Fruit fly (Drosophila melanogaster): ENCODE measurements around the gene CG42747.

CG42747 gene

dm6 chr3L:6400062-6400750, at the start of gene CG42747:
Gene CG42747 (plus strand): TSS chr3L:6400590.
- TF ChIP-seq psq (optimal IDR thresholded peaks at IDR 0.05), result no peak
- TF ChIP-seq Sin3A (optimal IDR thresholded peaks at IDR 0.05), result no peak
- no peak for TF ChIP-seq insv (optimal IDR thresholded peaks at IDR 0.05)
- no peak for TF ChIP-seq ttk (optimal IDR thresholded peaks at IDR 0.05)
- TF ChIP-seq h (optimal IDR thresholded peaks at IDR 0.05), result no peak
- no peak for TF ChIP-seq Myc (optimal IDR thresholded peaks at IDR 0.05)

DNA sequence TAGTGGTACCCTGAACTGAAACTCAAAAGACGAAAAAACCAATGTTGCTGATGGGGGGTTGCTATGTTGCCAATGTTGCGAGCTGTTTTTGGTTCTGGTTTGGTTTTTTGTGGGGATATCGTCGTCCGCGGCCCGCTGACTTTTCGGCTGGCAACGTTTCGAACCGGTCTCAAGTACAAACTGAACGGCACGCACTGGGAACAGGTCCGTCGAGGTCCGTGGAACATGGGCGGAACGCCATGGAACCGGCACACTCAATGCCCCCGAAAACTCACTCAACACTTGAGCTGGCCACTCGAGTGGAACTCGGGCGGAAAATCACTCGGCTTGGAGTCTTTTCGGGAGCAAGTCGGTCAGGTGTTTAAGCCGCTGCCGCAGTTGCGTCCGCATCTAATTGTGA, 48.2 kb upstream of the CG42747 start, which contains the start of gene CG13300:
Gene CG13300 (minus strand): TSS at position 159 of the 400 bp plus-strand sequence.
- TF ChIP-seq insv (optimal IDR thresholded peaks at IDR 0.05) (no peak), psq (optimal IDR thresholded peaks at IDR 0.05) (no peak)

- TF ChIP-seq Sin3A (optimal IDR thresholded peaks at IDR 0.05) (no peak), insv (optimal IDR thresholded peaks at IDR 0.05) (no peak), h (optimal IDR thresholded peaks at IDR 0.05) (no peak), Myc (optimal IDR thresholded peaks at IDR 0.05) (no peak), ttk (optimal IDR thresholded peaks at IDR 0.05) (no peak)
These were observed 45.4 kb upstream of the CG42747 start for dm6 chr3L:6355032-6355431.

- no peak for TF ChIP-seq psq (optimal IDR thresholded peaks at IDR 0.05)
- TF ChIP-seq Myc (optimal IDR thresholded peaks at IDR 0.05), result no peak
- TF ChIP-seq Sin3A (optimal IDR thresholded peaks at IDR 0.05), result no peak
- TF ChIP-seq h (optimal IDR thresholded peaks at IDR 0.05), result no peak
- TF ChIP-seq insv (optimal IDR thresholded peaks at IDR 0.05), result no peak
- no peak for TF ChIP-seq ttk (optimal IDR thresholded peaks at IDR 0.05)
These were observed 43.2 kb upstream of the CG42747 start for dm6 chr3L:6357152-6357551.

DNA sequence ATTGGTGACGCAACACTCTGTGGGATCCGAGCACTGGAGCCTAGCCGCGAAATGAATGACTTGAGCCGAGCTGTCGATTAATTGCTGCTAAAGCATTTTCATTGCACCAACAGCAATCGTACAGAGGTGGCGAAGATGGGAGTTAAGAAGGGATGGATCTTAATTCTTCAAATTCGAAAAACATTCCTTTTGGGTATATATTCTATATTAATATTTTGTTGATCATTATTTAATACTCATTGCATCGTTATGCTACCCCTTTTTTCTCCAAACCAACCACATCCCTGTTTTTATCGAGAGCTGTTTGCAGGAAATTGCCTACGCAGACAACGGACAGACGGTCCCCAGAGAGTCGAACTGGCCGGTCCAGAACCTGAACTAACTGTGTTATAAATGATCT, 41.9 kb upstream of the CG42747 start:
- TF ChIP-seq Sin3A (optimal IDR thresholded peaks at IDR 0.05) (no peak), ttk (optimal IDR thresholded peaks at IDR 0.05) (no peak), psq (optimal IDR thresholded peaks at IDR 0.05) (no peak), Myc (optimal IDR thresholded peaks at IDR 0.05) (no peak), insv (optimal IDR thresholded peaks at IDR 0.05) (no peak), h (optimal IDR thresholded peaks at IDR 0.05) (no peak)

DNA sequence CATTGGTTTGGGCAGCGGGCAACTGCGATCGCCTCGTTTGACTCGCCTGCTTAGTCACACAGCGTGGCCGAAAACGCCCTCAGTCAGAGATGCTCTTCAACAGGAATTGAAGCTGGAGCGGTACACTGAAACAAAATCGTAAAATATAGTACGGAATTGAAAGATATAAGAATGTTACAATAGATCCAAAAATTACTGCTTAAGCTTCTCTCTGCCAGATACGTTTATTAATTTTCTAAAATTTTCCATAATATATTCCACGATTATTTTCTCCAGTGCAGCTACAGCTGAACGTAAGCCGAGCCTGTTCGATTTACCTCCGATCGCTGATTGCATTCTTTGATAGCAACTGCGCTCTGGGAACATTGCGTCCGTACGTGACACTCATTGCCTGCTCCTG, 41.2 kb upstream of the CG42747 start:
- TF ChIP-seq psq (optimal IDR thresholded peaks at IDR 0.05), result no peak
- TF ChIP-seq h (optimal IDR thresholded peaks at IDR 0.05), result no peak
- no peak for TF ChIP-seq Sin3A (optimal IDR thresholded peaks at IDR 0.05)
- TF ChIP-seq Myc (optimal IDR thresholded peaks at IDR 0.05), result no peak
- TF ChIP-seq insv (optimal IDR thresholded peaks at IDR 0.05), result no peak
- no peak for TF ChIP-seq ttk (optimal IDR thresholded peaks at IDR 0.05)

DNA sequence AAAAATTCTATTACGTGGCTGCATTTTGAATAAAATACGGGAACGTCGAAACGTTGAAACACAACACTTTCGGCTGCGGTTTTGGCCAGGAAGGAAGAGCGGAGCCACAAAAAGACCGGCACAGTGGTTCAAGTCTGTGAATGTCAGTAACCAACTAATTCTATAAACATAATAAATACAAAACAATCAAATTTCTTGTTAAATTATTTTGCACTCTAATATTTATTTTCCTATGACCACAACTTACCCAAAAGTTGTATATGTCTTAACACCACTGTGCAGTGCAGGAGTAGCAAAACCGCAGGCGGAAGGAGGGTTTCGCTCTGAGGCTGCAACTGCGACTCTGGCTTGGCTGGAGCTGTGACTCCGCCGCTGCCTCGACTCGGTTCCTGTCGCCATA, 36.8 kb upstream of the CG42747 start:
- TF ChIP-seq ttk (optimal IDR thresholded peaks at IDR 0.05) (no peak), h (optimal IDR thresholded peaks at IDR 0.05) (no peak), insv (optimal IDR thresholded peaks at IDR 0.05) (no peak), psq (optimal IDR thresholded peaks at IDR 0.05) (no peak), Myc (optimal IDR thresholded peaks at IDR 0.05) (no peak)

- no peak for TF ChIP-seq psq (optimal IDR thresholded peaks at IDR 0.05)
These were observed 36.2 kb upstream of the CG42747 start for dm6 chr3L:6364217-6364616.

- TF ChIP-seq psq (optimal IDR thresholded peaks at IDR 0.05) (no peak), Myc (optimal IDR thresholded peaks at IDR 0.05) (no peak), insv (optimal IDR thresholded peaks at IDR 0.05) (no peak), ttk (optimal IDR thresholded peaks at IDR 0.05) (no peak), Sin3A (optimal IDR thresholded peaks at IDR 0.05) (no peak), h (optimal IDR thresholded peaks at IDR 0.05) (no peak)
These were observed 33.8 kb upstream of the CG42747 start for dm6 chr3L:6366629-6367028.

- TF ChIP-seq insv (optimal IDR thresholded peaks at IDR 0.05) (no peak), Myc (optimal IDR thresholded peaks at IDR 0.05) (no peak), ttk (optimal IDR thresholded peaks at IDR 0.05) (no peak), psq (optimal IDR thresholded peaks at IDR 0.05) (no peak), Sin3A (optimal IDR thresholded peaks at IDR 0.05) (no peak), h (optimal IDR thresholded peaks at IDR 0.05) (no peak)
These were observed 30.7 kb upstream of the CG42747 start for dm6 chr3L:6369638-6370195.

- TF ChIP-seq Sin3A (optimal IDR thresholded peaks at IDR 0.05) (no peak), ttk (optimal IDR thresholded peaks at IDR 0.05) (no peak), Myc (optimal IDR thresholded peaks at IDR 0.05) (no peak), h (optimal IDR thresholded peaks at IDR 0.05) (no peak), insv (optimal IDR thresholded peaks at IDR 0.05) (no peak), psq (optimal IDR thresholded peaks at IDR 0.05) (no peak)
These were observed 29.0 kb upstream of the CG42747 start for dm6 chr3L:6371406-6371805.

DNA sequence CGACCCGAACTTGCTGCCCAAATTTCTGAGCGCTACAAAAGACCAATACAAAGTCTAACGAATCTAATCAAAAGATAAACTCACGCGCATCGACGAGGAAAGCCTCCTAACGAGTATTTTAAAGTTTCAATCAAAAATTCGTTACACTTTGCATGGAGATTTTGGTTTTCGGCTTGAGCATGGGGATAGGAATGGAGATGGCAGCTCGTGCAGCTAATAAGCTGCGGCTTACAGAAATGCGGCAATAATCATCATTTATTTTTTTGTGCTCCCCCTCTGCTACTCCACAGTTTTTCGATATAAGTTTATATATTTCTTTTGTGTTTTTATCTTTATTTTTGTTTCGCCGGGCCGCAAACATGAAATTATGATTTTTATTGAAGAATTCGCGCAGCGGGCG, 12.6 kb upstream of the CG42747 start:
- no peak for TF ChIP-seq ttk (optimal IDR thresholded peaks at IDR 0.05)
- no peak for TF ChIP-seq insv (optimal IDR thresholded peaks at IDR 0.05)
- no peak for TF ChIP-seq h (optimal IDR thresholded peaks at IDR 0.05)
- no peak for TF ChIP-seq Sin3A (optimal IDR thresholded peaks at IDR 0.05)
- TF ChIP-seq psq (optimal IDR thresholded peaks at IDR 0.05), result no peak
- no peak for TF ChIP-seq Myc (optimal IDR thresholded peaks at IDR 0.05)

- TF ChIP-seq Myc (optimal IDR thresholded peaks at IDR 0.05) (no peak), ttk (optimal IDR thresholded peaks at IDR 0.05) (no peak), insv (optimal IDR thresholded peaks at IDR 0.05) (no peak), psq (optimal IDR thresholded peaks at IDR 0.05) (no peak), Sin3A (optimal IDR thresholded peaks at IDR 0.05) (no peak), h (optimal IDR thresholded peaks at IDR 0.05) (no peak)
These were observed 9.0 kb upstream of the CG42747 start for dm6 chr3L:6391354-6391753.
